Fruit fly (Drosophila melanogaster): ENCODE data around the gene Srp72.

Gene Srp72

DNA sequence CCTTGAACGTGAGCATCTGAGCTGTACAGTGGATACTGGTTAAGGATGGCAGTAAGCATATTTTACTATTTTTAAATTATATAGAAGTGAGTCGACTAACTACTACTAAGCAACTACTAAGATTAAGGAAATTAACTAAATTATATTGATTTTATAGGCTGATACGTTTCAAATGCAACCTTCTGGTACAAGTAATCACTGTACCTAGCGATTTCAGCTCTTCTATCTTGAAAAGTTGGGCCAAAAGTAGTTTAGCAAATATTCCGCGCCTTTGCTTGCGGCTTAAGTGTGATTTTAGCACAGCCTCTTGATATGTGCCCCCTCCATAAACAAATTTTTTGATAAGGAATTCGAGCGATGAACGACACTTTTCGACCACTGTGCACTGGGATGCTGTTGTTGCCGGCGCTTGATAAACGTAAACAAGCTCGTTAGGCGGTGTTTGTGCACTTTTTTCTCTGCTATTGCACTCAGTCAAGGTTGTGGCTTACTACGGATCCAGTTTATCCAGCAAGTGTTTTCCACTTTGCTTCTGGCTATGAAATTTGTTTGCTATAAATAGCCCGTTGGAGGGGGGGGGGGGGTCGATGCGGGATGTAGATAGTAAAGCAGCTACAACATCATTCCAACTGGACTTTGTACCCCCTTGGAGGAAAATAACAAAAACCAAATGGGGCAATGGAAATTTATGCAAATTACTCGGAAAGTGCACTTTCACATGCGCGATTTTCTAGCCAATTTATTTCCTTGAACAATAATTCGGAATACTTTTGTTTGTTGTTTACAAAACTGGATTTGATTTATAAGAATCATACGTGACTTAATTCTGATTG, 32.0 kb upstream of the Srp72 start (continued):
- peak; percentile 45 for TF ChIP-seq CG9437 (GFP tag; optimal IDR thresholded peaks at IDR 0.05)
- no peak for TF ChIP-seq jumu (GFP tag; optimal IDR thresholded peaks at IDR 0.05)
- no peak for TF ChIP-seq CG13287 (GFP tag; IDR thresholded peaks at IDR 0.05; ENCODE audit: partially characterized antibody)
- no peak for TF ChIP-seq CG8359 (GFP tag; optimal IDR thresholded peaks at IDR 0.05; ENCODE audit: borderline replicate concordance)
- peak; percentile 84 for TF ChIP-seq HLH3B (GFP tag; IDR thresholded peaks at IDR 0.05)
- no peak for TF ChIP-seq lola (GFP tag; optimal IDR thresholded peaks at IDR 0.05)
- no peak for TF ChIP-seq CG12769 (tag; optimal IDR thresholded peaks at IDR 0.05)
- TF ChIP-seq CrebB (tag; optimal IDR thresholded peaks at IDR 0.05), result no peak
- peak; percentile 54 for TF ChIP-seq CG12155 (GFP tag; optimal IDR thresholded peaks at IDR 0.05)
- no peak for TF ChIP-seq Hand (GFP tag; optimal IDR thresholded peaks at IDR 0.05)
- TF ChIP-seq wek (GFP tag; optimal IDR thresholded peaks at IDR 0.05), result no peak
- no peak for TF ChIP-seq HLH4C (GFP tag; IDR thresholded peaks at IDR 0.05; ENCODE audit: partially characterized antibody)
- TF ChIP-seq tgo (GFP tag; IDR thresholded peaks at IDR 0.05), result peak; percentile 83
- no peak for TF ChIP-seq knrl (GFP tag; IDR thresholded peaks at IDR 0.05; ENCODE audit: partially characterized antibody)
- peak; percentile 24 for TF ChIP-seq CG10267 (tag; optimal IDR thresholded peaks at IDR 0.05)
- peak; percentile 63 for TF ChIP-seq CG3847 (GFP tag; IDR thresholded peaks at IDR 0.05)
- TF ChIP-seq CG1529 (GFP tag; optimal IDR thresholded peaks at IDR 0.05), result no peak
- TF ChIP-seq maf-S (GFP tag; optimal IDR thresholded peaks at IDR 0.05), result no peak
- TF ChIP-seq Ssrp (tag; optimal IDR thresholded peaks at IDR 0.05), result peak; percentile 55
- peak; percentile 74 for TF ChIP-seq stc (GFP tag; IDR thresholded peaks at IDR 0.05)
- TF ChIP-seq CG17802 (tag; optimal IDR thresholded peaks at IDR 0.05), result no peak
- TF ChIP-seq Opbp (GFP tag; IDR thresholded peaks at IDR 0.05; ENCODE audit: partially characterized antibody), result no peak
- peak; percentile 65 for TF ChIP-seq tap (tag; optimal IDR thresholded peaks at IDR 0.05)
- TF ChIP-seq repo (GFP tag; optimal IDR thresholded peaks at IDR 0.05), result no peak
- no peak for TF ChIP-seq odd (GFP tag; optimal IDR thresholded peaks at IDR 0.05)
- no peak for TF ChIP-seq CG7786 (GFP tag; optimal IDR thresholded peaks at IDR 0.05)
- peak; percentile 52 for TF ChIP-seq CG30431 (GFP tag; optimal IDR thresholded peaks at IDR 0.05)
- TF ChIP-seq CG14441 (GFP tag; IDR thresholded peaks at IDR 0.05), result peak; percentile 89
- no peak for TF ChIP-seq tx (GFP tag; optimal IDR thresholded peaks at IDR 0.05)
- TF ChIP-seq Nf-YA (GFP tag; IDR thresholded peaks at IDR 0.05), result peak; percentile 60; the same call in 1 of the 2 replicates
- no peak for TF ChIP-seq dan (GFP tag; IDR thresholded peaks at IDR 0.05)
- TF ChIP-seq Xbp1 (GFP tag; optimal IDR thresholded peaks at IDR 0.05), result peak; percentile 70
- TF ChIP-seq al (GFP tag; IDR thresholded peaks at IDR 0.05), result peak; percentile 89
- TF ChIP-seq nerfin-1 (tag; optimal IDR thresholded peaks at IDR 0.05), result no peak
- peak; percentile 83 for TF ChIP-seq CG16779 (GFP tag; IDR thresholded peaks at IDR 0.05)
- TF ChIP-seq zfh2 (GFP tag; optimal IDR thresholded peaks at IDR 0.05), result peak; percentile 66
- no peak for TF ChIP-seq Eip74EF (GFP tag; optimal IDR thresholded peaks at IDR 0.05)
- peak; percentile 87 for TF ChIP-seq lab (GFP tag; optimal IDR thresholded peaks at IDR 0.05)
- no peak for TF ChIP-seq Bgb (GFP tag; IDR thresholded peaks at IDR 0.05; ENCODE audit: partially characterized antibody)
- TF ChIP-seq ap (GFP tag; IDR thresholded peaks at IDR 0.05), result peak; percentile 66
- TF ChIP-seq TFAM (GFP tag; optimal IDR thresholded peaks at IDR 0.05), result no peak
- TF ChIP-seq gt (GFP tag; IDR thresholded peaks at IDR 0.05), result 0 out of 2 replicates have a peak, but pooled peaks have one; percentile 20
- no peak for TF ChIP-seq Hr39 (optimal IDR thresholded peaks at IDR 0.05)
- no peak for TF ChIP-seq Camta (GFP tag; optimal IDR thresholded peaks at IDR 0.05)
- TF ChIP-seq sug (tag; optimal IDR thresholded peaks at IDR 0.05), result peak; percentile 35
- peak; percentile 53; the same call in 1 of the 2 replicates for TF ChIP-seq chm (GFP tag; IDR thresholded peaks at IDR 0.05)
- peak; percentile 54 for TF ChIP-seq CG12391 (tag; optimal IDR thresholded peaks at IDR 0.05)
- peak; percentile 55 for TF ChIP-seq CG15011 (GFP tag; optimal IDR thresholded peaks at IDR 0.05)
- peak; percentile 76 for TF ChIP-seq klu (GFP tag; IDR thresholded peaks at IDR 0.05)
